Fruit fly (Drosophila melanogaster) S2 (cell line): ENCODE results near the gene Spx.

ENCODE experiments used
- CG8478 ChIP-seq: fragments of >200 bp; optimal IDR thresholded peaks from 2 replicates; lab custom pipeline; 2018
- CTCF ChIP-seq, 2 experiments: fragments of >200 bp; optimal IDR thresholded peaks; 2 replicates each; lab custom pipeline; 2018

DNA sequence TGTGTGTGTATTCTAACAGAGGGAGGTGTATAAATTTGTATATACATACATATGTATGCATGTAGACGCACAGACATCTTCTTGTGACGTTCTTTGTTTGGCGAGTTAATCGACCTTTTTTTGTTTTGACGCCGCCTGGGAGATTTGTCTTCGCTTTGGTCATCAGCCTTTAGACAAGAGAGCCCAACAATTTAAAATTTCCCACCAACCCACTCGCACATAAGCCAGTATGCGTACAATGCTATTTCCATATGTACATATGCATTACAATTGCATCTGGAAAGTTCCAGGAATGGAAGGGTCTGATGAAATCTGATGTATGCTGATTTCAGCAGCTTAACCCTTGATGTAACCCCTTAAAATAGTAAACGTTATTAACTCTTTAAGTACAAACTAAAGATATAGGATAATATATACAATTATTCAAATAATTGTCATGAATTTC, 24.0 kb downstream of the Spx start, which contains the start of gene Ubi-p5E:
- TF ChIP-seq CG8478 (lab: Kevin White, UChicago), result no peak
- TF ChIP-seq CTCF (optimal IDR thresholded peaks at IDR 0.05; lab: Kevin White, UChicago), result no peak
